Fruit fly (Drosophila melanogaster) whole organism, wandering third instar larva: ENCODE results near the gene Cad86C.

ENCODE experiments used
- Abd-B ChIP-seq: fragments of >200 bp; optimal IDR thresholded peaks from 2 replicates; lab custom pipeline; 2017; ENCODE audit warnings: missing biosample characterization, missing genetic modification characterization
- CG32264 ChIP-seq: fragments of 200-800 bp; sonication (Bioruptor generic); optimal IDR thresholded peaks from 2 replicates; lab custom pipeline; 2016; ENCODE audit warnings: missing biosample characterization, missing genetic modification characterization
- CG9705 ChIP-seq: fragments of 200-800 bp; sonication (Bioruptor generic); optimal IDR thresholded peaks from 2 replicates; lab custom pipeline; 2018; ENCODE audit warnings: missing biosample characterization, mild to moderate bottlenecking, missing genetic modification characterization
- Dfd ChIP-seq: fragments of >200 bp; optimal IDR thresholded peaks from 2 replicates; lab custom pipeline; 2017; ENCODE audit warnings: missing biosample characterization, missing genetic modification characterization
- Dif ChIP-seq: fragments of 200-275, 200-300 bp; sonication (Bioruptor generic); optimal IDR thresholded peaks from 2 replicates; lab custom pipeline; 2018; ENCODE audit warnings: missing biosample characterization, missing genetic modification characterization; ENCODE audit not compliant: partially characterized antibody
- HLH106 ChIP-seq: fragments of 200-800 bp; optimal IDR thresholded peaks from 3 replicates; lab custom pipeline; 2019; ENCODE audit warnings: missing biosample characterization, mild to moderate bottlenecking, missing genetic modification characterization, moderate library complexity
- Hnf4 ChIP-seq: fragments of 200-800 bp; sonication (Bioruptor generic); optimal IDR thresholded peaks from 2 replicates; lab custom pipeline; 2016; ENCODE audit warnings: missing biosample characterization, mild to moderate bottlenecking, missing genetic modification characterization
- Hr83 ChIP-seq: fragments of 200-300 bp; sonication (Bioruptor generic); optimal IDR thresholded peaks from 2 replicates; lab custom pipeline; 2016; ENCODE audit warnings: missing biosample characterization, mild to moderate bottlenecking, missing genetic modification characterization, moderate library complexity; ENCODE audit not compliant: poor library complexity, severe bottlenecking
- Jra ChIP-seq: sonication (Bioruptor generic); optimal IDR thresholded peaks from 2 replicates; lab custom pipeline; 2016; ENCODE audit warnings: missing biosample characterization, missing genetic modification characterization
- Mio ChIP-seq: sonication (Bioruptor generic); optimal IDR thresholded peaks from 2 replicates; lab custom pipeline; 2016; ENCODE audit warnings: missing biosample characterization, missing genetic modification characterization
- Myc ChIP-seq: fragments of >200 bp; optimal IDR thresholded peaks from 2 replicates; lab custom pipeline; 2017
- OdsH ChIP-seq: fragments of 200-800 bp; sonication (Bioruptor generic); optimal IDR thresholded peaks from 2 replicates; lab custom pipeline; 2016; ENCODE audit warnings: missing biosample characterization, mild to moderate bottlenecking, missing genetic modification characterization
- Rel ChIP-seq, 2 experiments: fragments of 200-800 bp; sonication (Bioruptor generic) in 1 of 2; optimal IDR thresholded peaks; 2 replicates in 1 of 2; 3 replicates in 1 of 2; lab custom pipeline; 2016 to 2019; ENCODE audit warnings: mild to moderate bottlenecking in 2 of 2, missing biosample characterization in 2 of 2, missing genetic modification characterization in 2 of 2, moderate library complexity in 1 of 2
- Sp1 ChIP-seq: fragments of 200-800 bp; sonication (Bioruptor generic); optimal IDR thresholded peaks from 3 replicates; lab custom pipeline; 2019; ENCODE audit warnings: missing biosample characterization, mild to moderate bottlenecking, missing genetic modification characterization, moderate library complexity
- Vsx2 ChIP-seq: fragments of 200-300, 225-300 bp; sonication (Bioruptor generic); optimal IDR thresholded peaks from 2 replicates; lab custom pipeline; 2018; ENCODE audit warnings: missing biosample characterization, missing genetic modification characterization; ENCODE audit not compliant: partially characterized antibody
- br ChIP-seq: fragments of 200-800 bp; sonication (Bioruptor generic); optimal IDR thresholded peaks from 2 replicates; lab custom pipeline; 2016; ENCODE audit warnings: missing biosample characterization, missing genetic modification characterization
- dl ChIP-seq, 2 experiments: fragments of 175-275, 200-275 bp in 1 of 2; fragments of 200-275 bp in 1 of 2; sonication (Bioruptor generic); optimal IDR thresholded peaks; lab custom pipeline; 2018; ENCODE audit warnings: mild to moderate bottlenecking in 2 of 2, missing biosample characterization in 2 of 2, missing genetic modification characterization in 2 of 2, moderate library complexity in 2 of 2; ENCODE audit not compliant: partially characterized antibody in 2 of 2, insufficient read depth in 1 of 2
- dmrt93B ChIP-seq: fragments of 200-800 bp; sonication (Bioruptor generic); optimal IDR thresholded peaks from 2 replicates; lab custom pipeline; 2018; ENCODE audit warnings: missing biosample characterization, mild to moderate bottlenecking, missing genetic modification characterization
- dsf ChIP-seq: sonication (Bioruptor generic); optimal IDR thresholded peaks from 2 replicates; lab custom pipeline; 2016; ENCODE audit warnings: missing biosample characterization, missing genetic modification characterization, borderline replicate concordance
- ey ChIP-seq: fragments of 200-800 bp; sonication (Bioruptor generic); optimal IDR thresholded peaks from 2 replicates; lab custom pipeline; 2016; ENCODE audit warnings: missing biosample characterization, missing genetic modification characterization
- foxo ChIP-seq, 2 experiments: fragments of 200-800 bp; sonication (Bioruptor generic); optimal IDR thresholded peaks; 2 replicates in 1 of 2; 3 replicates in 1 of 2; lab custom pipeline; 2016 to 2017; ENCODE audit warnings: missing biosample characterization in 2 of 2, missing genetic modification characterization in 2 of 2
- h ChIP-seq: fragments of 200-800 bp; sonication (Bioruptor generic); optimal IDR thresholded peaks from 3 replicates; lab custom pipeline; 2016; ENCODE audit warnings: missing biosample characterization, mild to moderate bottlenecking, missing genetic modification characterization
- jim ChIP-seq: fragments of 175-275, 200-325 bp; sonication (Bioruptor generic); optimal IDR thresholded peaks from 2 replicates; lab custom pipeline; 2016; ENCODE audit warnings: missing biosample characterization, mild to moderate bottlenecking, missing genetic modification characterization
- lola ChIP-seq: fragments of >200 bp; optimal IDR thresholded peaks from 2 replicates; lab custom pipeline; 2017; ENCODE audit warnings: missing biosample characterization, missing genetic modification characterization
- pan ChIP-seq: fragments of >200 bp; optimal IDR thresholded peaks from 2 replicates; lab custom pipeline; 2017
- psq ChIP-seq: fragments of 200-800 bp; sonication (Bioruptor generic); optimal IDR thresholded peaks from 3 replicates; lab custom pipeline; 2017; ENCODE audit warnings: missing biosample characterization, mild to moderate bottlenecking, missing genetic modification characterization, moderate library complexity
- rgr ChIP-seq: fragments of 200-800 bp; sonication (Bioruptor generic); optimal IDR thresholded peaks from 3 replicates; lab custom pipeline; 2016; ENCODE audit warnings: missing biosample characterization, mild to moderate bottlenecking, missing genetic modification characterization
- sage ChIP-seq: fragments of 200-800 bp; sonication (Bioruptor generic); optimal IDR thresholded peaks from 2 replicates; lab custom pipeline; 2016; ENCODE audit warnings: missing biosample characterization, mild to moderate bottlenecking, missing genetic modification characterization
- sv ChIP-seq: fragments of 200-800 bp; sonication (Bioruptor generic); optimal IDR thresholded peaks from 3 replicates; lab custom pipeline; 2016; ENCODE audit warnings: missing biosample characterization, missing genetic modification characterization
- tai ChIP-seq: sonication (Bioruptor generic); optimal IDR thresholded peaks from 2 replicates; lab custom pipeline; 2016; ENCODE audit warnings: missing biosample characterization, missing genetic modification characterization
- woc ChIP-seq: sonication (Bioruptor generic); optimal IDR thresholded peaks from 2 replicates; lab custom pipeline; 2016; ENCODE audit warnings: missing biosample characterization, mild to moderate bottlenecking, missing genetic modification characterization

Cad86C gene

DNA sequence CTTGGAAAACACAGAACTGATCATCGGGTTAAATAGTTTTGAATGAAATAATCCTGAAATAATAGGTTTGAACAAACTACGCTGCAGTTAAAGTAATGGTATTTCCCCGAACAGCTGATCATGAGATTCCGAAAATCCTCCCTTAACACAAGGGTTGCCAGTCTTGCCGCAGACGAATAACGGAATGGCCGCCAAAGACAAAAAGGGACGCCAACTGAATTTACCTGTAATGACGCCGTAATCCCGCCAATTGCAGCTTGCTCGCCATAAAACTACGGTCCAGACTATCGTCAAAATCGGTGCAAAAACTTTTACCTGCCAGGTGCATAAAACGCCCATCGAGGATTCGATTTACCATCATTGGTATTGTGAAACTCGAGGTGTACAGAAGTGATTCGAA is 29.7 kb downstream of the Cad86C start, which contains the start of gene CG4570:
CG4570 (plus strand) TSS at position 190 of the 400 bp plus-strand sequence.
- no peak for TF ChIP-seq Myc (lab: Kevin White, UChicago)
- TF ChIP-seq OdsH (GFP tag; lab: Kevin White, UChicago), result no peak
- TF ChIP-seq dl (GFP tag; optimal IDR thresholded peaks at IDR 0.05; lab: Kevin White, UChicago; ENCODE audit: insufficient read depth in 1 of 2, partially characterized antibody in 2 of 2), result no peak
- TF ChIP-seq CG32264 (GFP tag; lab: Kevin White, UChicago), result no peak
- no peak for TF ChIP-seq Dfd
- no peak for TF ChIP-seq Vsx2
- TF ChIP-seq foxo (GFP tag; optimal IDR thresholded peaks at IDR 0.05; lab: Kevin White, UChicago), result no peak
- no peak for TF ChIP-seq Hr83 (GFP tag; lab: Kevin White, UChicago)
- TF ChIP-seq rgr (GFP tag; lab: Kevin White, UChicago), result no peak
- no peak for TF ChIP-seq Dif
- no peak for TF ChIP-seq sv
- no peak for TF ChIP-seq br (GFP tag; lab: Kevin White, UChicago)

- TF ChIP-seq CG9705 (GFP tag; lab: Kevin White, UChicago), result no peak
- no peak for TF ChIP-seq Hr83 (GFP tag; lab: Kevin White, UChicago)
- no peak for TF ChIP-seq rgr (GFP tag; lab: Kevin White, UChicago)
- TF ChIP-seq HLH106 (tag; lab: Kevin White, UChicago), result no peak
- TF ChIP-seq tai, result no peak
Observed at dm6 chr3R:10859713-10860112, 32.8 kb downstream of the Cad86C start, which contains the start of gene CG14694. TSS of gene CG14694 (minus strand) at chr3R:10859813.

dm6 chr3R:10862773-10863445 is 36.0 kb downstream of the Cad86C start, which contains the start of gene CG6574:
TSS of gene CG6574 (minus strand) at chr3R:10862988.
- TF ChIP-seq ey (GFP tag; lab: Kevin White, UChicago) (peak; percentile 2), dl (GFP tag; optimal IDR thresholded peaks at IDR 0.05; lab: Kevin White, UChicago; ENCODE audit: insufficient read depth in 1 of 2, partially characterized antibody in 2 of 2) (no peak), HLH106 (tag; lab: Kevin White, UChicago) (peak; percentile 13), Hnf4 (no peak), foxo (GFP tag; optimal IDR thresholded peaks at IDR 0.05; lab: Kevin White, UChicago) (peak in 1 of 2 experiments; percentile 41), Jra (GFP tag; lab: Kevin White, UChicago) (no peak), Dfd (no peak), dsf (GFP tag; lab: Kevin White, UChicago) (no peak), OdsH (GFP tag; lab: Kevin White, UChicago) (peak; percentile 2), Mio (GFP tag; lab: Kevin White, UChicago) (no peak), br (GFP tag; lab: Kevin White, UChicago) (peak; percentile 38), jim (no peak), Sp1 (GFP tag; lab: Kevin White, UChicago) (no peak), woc (GFP tag; lab: Kevin White, UChicago) (no peak), pan (lab: Kevin White, UChicago) (no peak), h (peak; percentile 32), Hr83 (GFP tag; lab: Kevin White, UChicago) (no peak), Myc (lab: Kevin White, UChicago) (peak; percentile 39), Rel (GFP tag; optimal IDR thresholded peaks at IDR 0.05; lab: Kevin White, UChicago) (no peak), Rel (tag; optimal IDR thresholded peaks at IDR 0.05; lab: Kevin White, UChicago) (peak; percentile 27), sage (GFP tag; lab: Kevin White, UChicago) (no peak)

DNA sequence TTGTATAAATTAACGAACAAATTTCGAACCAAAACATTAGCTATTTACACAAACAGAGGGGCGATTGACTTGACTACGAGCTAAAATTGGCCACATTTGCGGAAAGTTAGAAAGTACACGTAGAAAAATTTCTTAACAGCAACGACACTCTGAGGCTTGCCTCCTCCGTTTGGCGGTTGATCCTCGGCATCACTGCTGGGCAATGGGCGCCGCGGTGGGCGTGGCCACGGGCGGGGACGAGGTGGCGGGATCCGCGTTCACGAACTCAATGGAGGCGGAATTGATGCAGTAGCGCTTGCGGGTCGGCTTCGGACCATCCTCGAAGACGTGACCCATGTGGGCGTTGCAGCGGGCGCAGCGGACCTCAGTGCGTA is 36.6 kb downstream of the Cad86C start:
- TF ChIP-seq psq (GFP tag; lab: Kevin White, UChicago) (no peak), Myc (lab: Kevin White, UChicago) (no peak), Jra (GFP tag; lab: Kevin White, UChicago) (no peak), dsf (GFP tag; lab: Kevin White, UChicago) (no peak), dmrt93B (no peak), ey (GFP tag; lab: Kevin White, UChicago) (no peak), Abd-B (GFP tag; lab: Kevin White, UChicago) (no peak), h (no peak), Mio (GFP tag; lab: Kevin White, UChicago) (no peak), tai (no peak), lola (GFP tag; lab: Kevin White, UChicago) (no peak), dl (GFP tag; optimal IDR thresholded peaks at IDR 0.05; lab: Kevin White, UChicago; ENCODE audit: insufficient read depth in 1 of 2, partially characterized antibody in 2 of 2) (no peak), br (GFP tag; lab: Kevin White, UChicago) (no peak)
